Fruit fly (Drosophila melanogaster) whole organism, embryonic: ENCODE data around the gene SsRbeta.

ENCODE experiments used
- Bteb2 ChIP-seq: fragments of 200-800 bp; sonication (Bioruptor generic); optimal IDR thresholded peaks from 2 replicates; lab custom pipeline; 2016; ENCODE audit warnings: missing biosample characterization, missing genetic modification characterization
- CG10209 ChIP-seq: fragments of 200-800 bp; sonication (Bioruptor generic); optimal IDR thresholded peaks from 3 replicates; lab custom pipeline; 2017; ENCODE audit warnings: missing biosample characterization, mild to moderate bottlenecking, missing genetic modification characterization, missing genetic modification reagents
- CG10959 ChIP-seq: fragments of 200-800 bp; sonication (Bioruptor generic); IDR thresholded peaks from 2 replicates; pipeline ENCODE4 v1.3.6; 2022; ENCODE audit warnings: missing biosample characterization, missing genetic modification characterization
- CG11247 ChIP-seq: fragments of 200-800 bp; sonication (Bioruptor generic); IDR thresholded peaks from 2 replicates; pipeline ENCODE4 v1.3.6; 2022; ENCODE audit warnings: missing biosample characterization, missing genetic modification characterization
- CG11398 ChIP-seq: fragments of 200-800 bp; sonication (Bioruptor generic); optimal IDR thresholded peaks from 2 replicates; lab custom pipeline; 2016; ENCODE audit warnings: missing biosample characterization, missing genetic modification characterization
- CG12236 ChIP-seq: fragments of 200-800 bp; sonication (Bioruptor generic); optimal IDR thresholded peaks from 2 replicates; lab custom pipeline; 2016; ENCODE audit warnings: missing biosample characterization, missing genetic modification characterization
- CG12769 ChIP-seq: fragments of 200-800 bp; sonication (Bioruptor generic); optimal IDR thresholded peaks from 2 replicates; lab custom pipeline; 2019; ENCODE audit warnings: missing biosample characterization, mild to moderate bottlenecking, missing genetic modification characterization, moderate library complexity
- CG13287 ChIP-seq: fragments of 200-800 bp; sonication (Bioruptor generic); IDR thresholded peaks from 2 replicates; pipeline ENCODE4 v1.3.6; 2022; ENCODE audit warnings: missing biosample characterization, missing genetic modification characterization; ENCODE audit not compliant: partially characterized antibody
- CG16863 ChIP-seq: fragments of 200-800 bp; sonication (Bioruptor generic); optimal IDR thresholded peaks from 3 replicates; lab custom pipeline; 2016; ENCODE audit warnings: missing biosample characterization, missing genetic modification characterization
- CG2202 ChIP-seq: fragments of 200-800 bp; sonication (Bioruptor generic); optimal IDR thresholded peaks from 2 replicates; lab custom pipeline; 2018; ENCODE audit warnings: missing biosample characterization, mild to moderate bottlenecking, missing genetic modification characterization
- CG31441 ChIP-seq: fragments of 200-800 bp; sonication (Bioruptor generic); IDR thresholded peaks from 2 replicates; pipeline ENCODE4 v1.3.6; 2022; ENCODE audit warnings: missing biosample characterization, missing genetic modification characterization
- CG34376 ChIP-seq: fragments of 200-800 bp; sonication (Bioruptor generic); optimal IDR thresholded peaks from 2 replicates; lab custom pipeline; 2018; ENCODE audit warnings: missing biosample characterization, mild to moderate bottlenecking, missing genetic modification characterization
- CG3726 ChIP-seq: fragments of 200-800 bp; sonication (Bioruptor generic); IDR thresholded peaks from 3 replicates; pipeline ENCODE4, ENCODE4 v1.3.6; 2022; ENCODE audit warnings: missing biosample characterization, missing genetic modification characterization
- CG42726 ChIP-seq: fragments of 200-800 bp; sonication (Bioruptor generic); IDR thresholded peaks from 2 replicates; pipeline ENCODE4 v1.3.6; 2022; ENCODE audit warnings: missing biosample characterization, missing genetic modification characterization; ENCODE audit not compliant: partially characterized antibody
- CG4404 ChIP-seq: fragments of 200-800 bp; sonication (Bioruptor generic); IDR thresholded peaks from 2 replicates; pipeline ENCODE4 v1.3.6; 2022; ENCODE audit warnings: missing biosample characterization, missing genetic modification characterization
- CG4424 ChIP-seq: fragments of 200-800 bp; sonication (Bioruptor generic); optimal IDR thresholded peaks from 3 replicates; lab custom pipeline; 2016; ENCODE audit warnings: missing biosample characterization, missing genetic modification characterization
- CG6683 ChIP-seq: fragments of 200-800 bp; sonication (Bioruptor generic); optimal IDR thresholded peaks from 2 replicates; lab custom pipeline; 2017; ENCODE audit warnings: missing biosample characterization, mild to moderate bottlenecking, missing genetic modification characterization, missing genetic modification reagents
- CG7372 ChIP-seq: fragments of 200-800 bp; sonication (Bioruptor generic); IDR thresholded peaks from 2 replicates; pipeline ENCODE4 v1.3.6; 2022; ENCODE audit warnings: missing biosample characterization, missing genetic modification characterization
- CG7745 ChIP-seq: fragments of 200-800 bp; sonication (Bioruptor generic); optimal IDR thresholded peaks from 2 replicates; lab custom pipeline; 2018; ENCODE audit warnings: missing biosample characterization, mild to moderate bottlenecking, missing genetic modification characterization, moderate library complexity
- CG8089 ChIP-seq: fragments of 200-800 bp; sonication (Bioruptor generic); optimal IDR thresholded peaks from 3 replicates; lab custom pipeline; 2016; ENCODE audit warnings: missing biosample characterization, missing genetic modification characterization
- CG8478 ChIP-seq: fragments of >200 bp; optimal IDR thresholded peaks from 2 replicates; lab custom pipeline; 2018
- CG9437 ChIP-seq: fragments of 200-800 bp; sonication (Bioruptor generic); optimal IDR thresholded peaks from 2 replicates; lab custom pipeline; 2018; ENCODE audit warnings: missing biosample characterization, mild to moderate bottlenecking, missing genetic modification characterization
- CkIIα-i1 ChIP-seq: fragments of 200-800 bp; sonication (Bioruptor generic); IDR thresholded peaks from 2 replicates; pipeline ENCODE4 v1.3.6; 2022; ENCODE audit warnings: missing biosample characterization, missing genetic modification characterization
- Fer3 ChIP-seq: fragments of 200-800 bp; sonication (Bioruptor generic); optimal IDR thresholded peaks from 2 replicates; lab custom pipeline; 2018; ENCODE audit warnings: missing biosample characterization, mild to moderate bottlenecking, missing genetic modification characterization, moderate library complexity
- GATAe ChIP-seq: fragments of 200-800 bp; sonication (Bioruptor generic); conservative IDR thresholded peaks from 2 replicates; pipeline ENCODE4 v1.3.6; 2022; ENCODE audit warnings: missing biosample characterization, missing genetic modification characterization
- HLH54F ChIP-seq: fragments of 200-800 bp; sonication (Bioruptor generic); optimal IDR thresholded peaks from 3 replicates; lab custom pipeline; 2016; ENCODE audit warnings: missing biosample characterization, missing genetic modification characterization
- Hand ChIP-seq: fragments of 200-800 bp; sonication (Bioruptor generic); optimal IDR thresholded peaks from 2 replicates; lab custom pipeline; 2017; ENCODE audit warnings: mild to moderate bottlenecking, missing biosample characterization, missing genetic modification reagents, missing genetic modification characterization
- Mrtf ChIP-seq: fragments of 200-800 bp; sonication (Bioruptor generic); IDR thresholded peaks from 3 replicates; pipeline ENCODE4 v1.3.6; 2022; ENCODE audit warnings: missing biosample characterization, missing genetic modification characterization
- Ssrp ChIP-seq: fragments of 200-800 bp; sonication (Bioruptor generic); optimal IDR thresholded peaks from 2 replicates; lab custom pipeline; 2018; ENCODE audit warnings: missing biosample characterization, mild to moderate bottlenecking, missing genetic modification characterization, moderate library complexity
- Vsx1 ChIP-seq: fragments of 200-800 bp; sonication (Bioruptor generic); optimal IDR thresholded peaks from 2 replicates; lab custom pipeline; 2017; ENCODE audit warnings: missing biosample characterization, mild to moderate bottlenecking, missing genetic modification characterization, missing genetic modification reagents
- al ChIP-seq: fragments of 200-800 bp; sonication (Bioruptor generic); IDR thresholded peaks from 2 replicates; pipeline ENCODE4 v1.3.6; 2022; ENCODE audit warnings: missing biosample characterization, missing genetic modification characterization
- bbx ChIP-seq: fragments of 200-800 bp; sonication (Bioruptor generic); IDR thresholded peaks from 2 replicates; pipeline ENCODE4 v1.3.6; 2022; ENCODE audit warnings: missing biosample characterization, missing genetic modification characterization; ENCODE audit not compliant: partially characterized antibody
- cato ChIP-seq: fragments of 200-800 bp; sonication (Bioruptor generic); optimal IDR thresholded peaks from 2 replicates; lab custom pipeline; 2016; ENCODE audit warnings: missing biosample characterization, missing genetic modification characterization, borderline replicate concordance
- dm ChIP-seq: fragments of 200-800 bp; sonication (Bioruptor generic); optimal IDR thresholded peaks from 3 replicates; lab custom pipeline; 2016; ENCODE audit warnings: missing biosample characterization, missing genetic modification characterization
- dmrt99B ChIP-seq: fragments of 200-800 bp; sonication (Bioruptor generic); optimal IDR thresholded peaks from 2 replicates; lab custom pipeline; 2018; ENCODE audit warnings: missing biosample characterization, mild to moderate bottlenecking, missing genetic modification characterization, moderate library complexity
- dpn ChIP-seq, 2 experiments: fragments of 200-800 bp; sonication (Bioruptor generic); optimal IDR thresholded peaks; 3 replicates each; lab custom pipeline; 2016; ENCODE audit warnings: missing biosample characterization in 2 of 2, missing genetic modification characterization in 2 of 2
- fu2 ChIP-seq: fragments of 200-800 bp; sonication (Bioruptor generic); optimal IDR thresholded peaks from 2 replicates; lab custom pipeline; 2016; ENCODE audit warnings: missing biosample characterization, missing genetic modification characterization
- grn ChIP-seq: fragments of 200-800 bp; sonication (Bioruptor generic); optimal IDR thresholded peaks from 3 replicates; lab custom pipeline; 2017; ENCODE audit warnings: missing biosample characterization, missing genetic modification characterization
- gro ChIP-seq: fragments of 200-800 bp; sonication (Bioruptor generic); optimal IDR thresholded peaks from 2 replicates; lab custom pipeline; 2016; ENCODE audit warnings: missing biosample characterization, missing genetic modification characterization
- hkb ChIP-seq, 2 experiments: fragments of 200-800 bp in 1 of 2; fragments of >200 bp in 1 of 2; sonication (Bioruptor generic) in 1 of 2; IDR thresholded peaks in 1 of 2; optimal IDR thresholded peaks in 1 of 2; 2 replicates each; pipeline versions ENCODE4 v1.3.6 to Lab custom; 2017 to 2022; ENCODE audit warnings: missing biosample characterization in 1 of 2, missing genetic modification characterization in 1 of 2
- ind ChIP-seq: fragments of 200-800 bp; sonication (Bioruptor generic); optimal IDR thresholded peaks from 3 replicates; lab custom pipeline; 2016; ENCODE audit warnings: missing biosample characterization, missing genetic modification characterization
- mam ChIP-seq: fragments of 200-800 bp; sonication (Bioruptor generic); optimal IDR thresholded peaks from 3 replicates; lab custom pipeline; 2016; ENCODE audit warnings: missing biosample characterization, missing genetic modification characterization
- oc ChIP-seq: fragments of 200-800 bp; sonication (Bioruptor generic); optimal IDR thresholded peaks from 2 replicates; lab custom pipeline; 2018; ENCODE audit warnings: missing biosample characterization, mild to moderate bottlenecking, missing genetic modification characterization, moderate library complexity
- pros ChIP-seq: fragments of 200-800 bp; sonication (Bioruptor generic); optimal IDR thresholded peaks from 3 replicates; lab custom pipeline; 2019; ENCODE audit warnings: missing biosample characterization, mild to moderate bottlenecking, missing genetic modification characterization, moderate library complexity
- unc-4 ChIP-seq: fragments of 200-800 bp; sonication (Bioruptor generic); IDR thresholded peaks from 2 replicates; pipeline ENCODE4 v1.3.6; 2022; ENCODE audit warnings: missing biosample characterization, missing genetic modification characterization; ENCODE audit not compliant: partially characterized antibody
- vvl ChIP-seq: fragments of 200-800 bp; sonication (Bioruptor generic); IDR thresholded peaks from 2 replicates; pipeline ENCODE4 v1.3.6; 2022; ENCODE audit warnings: missing biosample characterization, missing genetic modification characterization
- wek ChIP-seq: fragments of 200-800 bp; sonication (Bioruptor generic); optimal IDR thresholded peaks from 3 replicates; lab custom pipeline; 2018; ENCODE audit warnings: missing biosample characterization, mild to moderate bottlenecking, missing genetic modification characterization, moderate library complexity
- wor ChIP-seq: fragments of 200-800 bp; sonication (Bioruptor generic); IDR thresholded peaks from 2 replicates; pipeline ENCODE4 v1.3.6; 2022; ENCODE audit warnings: missing biosample characterization, missing genetic modification characterization
- yki ChIP-seq: fragments of >200 bp; optimal IDR thresholded peaks from 3 replicates; lab custom pipeline; 2018

The SsRbeta gene

DNA sequence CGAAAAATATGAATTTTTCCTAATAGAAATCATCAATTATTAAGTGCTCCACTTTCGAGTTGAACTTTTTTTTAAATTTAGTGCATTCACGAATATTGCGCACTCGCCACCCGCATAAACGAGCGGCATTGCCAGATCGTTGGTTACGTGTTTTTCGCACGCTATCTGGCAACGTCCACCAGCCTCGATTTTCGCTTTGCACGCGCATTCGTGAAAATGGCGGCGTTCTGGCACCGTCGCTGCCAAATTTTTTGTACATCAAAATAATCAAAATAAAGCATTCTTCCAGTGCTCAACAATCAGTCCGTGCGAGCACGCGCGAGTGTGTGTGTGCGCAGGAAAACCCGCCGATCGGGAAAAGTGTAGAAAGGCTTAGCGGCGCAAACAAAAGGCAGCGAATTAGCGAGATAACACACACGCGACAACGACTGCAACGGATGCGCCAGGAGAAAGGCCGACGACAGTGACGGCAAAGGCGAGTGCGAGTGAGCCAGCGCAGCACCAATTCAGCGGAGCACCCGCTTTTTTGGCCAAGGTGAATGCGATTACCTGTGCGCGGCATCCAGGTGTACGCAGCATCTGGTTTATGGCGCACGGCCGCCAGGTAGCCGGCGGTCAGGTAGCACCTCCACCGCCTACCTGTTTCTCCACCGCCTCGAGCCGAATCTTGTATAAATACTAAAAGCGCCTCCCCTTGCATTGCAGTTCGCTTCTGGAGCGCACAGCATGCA is 15.6 kb upstream of the SsRbeta start (continued):
- TF ChIP-seq GATAe (no peak), CG42726 (peak; percentile 78), CG7372 (GFP tag; lab: Robert Waterston, UW) (0 out of 2 replicates have a peak, but pooled peaks have one; percentile 52), cato (GFP tag; lab: Kevin White, UChicago) (peak; percentile 47), grn (GFP tag; lab: Kevin White, UChicago) (no peak), CG11247 (peak; percentile 56), hkb (optimal IDR thresholded peaks at IDR 0.05; lab: Kevin White, UChicago) (no peak), hkb (GFP tag; IDR thresholded peaks at IDR 0.05; lab: Robert Waterston, UW) (peak; percentile 90), CG12236 (GFP tag; lab: Kevin White, UChicago) (peak; percentile 64), vvl (peak; percentile 90), CG10959 (GFP tag; lab: Robert Waterston, UW) (0 out of 2 replicates have a peak, but pooled peaks have one; percentile 29), al (peak; percentile 71), CG6683 (GFP tag; lab: Kevin White, UChicago) (peak; percentile 76), yki (lab: Kevin White, UChicago) (no peak), pros (no peak), wor (GFP tag; lab: Robert Waterston, UW) (peak; percentile 41), CG16863 (GFP tag; lab: Kevin White, UChicago) (peak; percentile 81), Hand (GFP tag; lab: Kevin White, UChicago) (peak; percentile 78), CG11398 (GFP tag; lab: Kevin White, UChicago) (peak; percentile 60), oc (tag; lab: Kevin White, UChicago) (no peak), HLH54F (GFP tag; lab: Kevin White, UChicago) (peak; percentile 91), dmrt99B (tag; lab: Kevin White, UChicago) (no peak), Mrtf (GFP tag; lab: Robert Waterston, UW) (peak; percentile 61; the same call in 1 of the 3 replicates), CG10209 (peak; percentile 84), bbx (GFP tag; lab: Robert Waterston, UW) (peak; percentile 80), wek (GFP tag; lab: Kevin White, UChicago) (no peak), CG2202 (tag; lab: Kevin White, UChicago) (peak; percentile 58), CG4424 (GFP tag; lab: Kevin White, UChicago) (peak; percentile 71), Fer3 (tag; lab: Kevin White, UChicago) (no peak), dm (peak; percentile 92), fu2 (GFP tag; lab: Kevin White, UChicago) (peak; percentile 82), mam (peak; percentile 91), CG8089 (GFP tag; lab: Kevin White, UChicago) (peak; percentile 50), Vsx1 (GFP tag; lab: Kevin White, UChicago) (no peak), Ssrp (tag; lab: Kevin White, UChicago) (peak; percentile 75), CG12769 (tag; lab: Kevin White, UChicago) (no peak), unc-4 (GFP tag; lab: Robert Waterston, UW) (peak; percentile 68), CG3726 (no peak), CG8478 (no peak), CG31441 (GFP tag; lab: Robert Waterston, UW) (no peak; the same call in none of the 2 replicates), CG9437 (GFP tag; lab: Kevin White, UChicago) (peak; percentile 63), CG34376 (peak; percentile 88), CG4404 (peak; percentile 52), Bteb2 (peak; percentile 73), CG7745 (tag; lab: Kevin White, UChicago) (no peak), CkIIα-i1 (GFP tag; lab: Robert Waterston, UW) (no peak), ind (GFP tag; lab: Kevin White, UChicago) (peak; percentile 83), CG13287 (GFP tag; lab: Robert Waterston, UW) (peak; percentile 79), dpn (GFP tag; optimal IDR thresholded peaks at IDR 0.05; lab: Kevin White, UChicago) (peak; percentile 83 to 91), gro (peak; percentile 88)
